Fruit fly (Drosophila melanogaster) whole organism, prepupa: Measurements from ENCODE around the gene CG32767.
A peak's percentile ranks its signal among the peaks of the same experiment; 100 is the strongest.

Source experiments
- CG10631 ChIP-seq: fragments of 200-800 bp; sonication (Bioruptor generic); optimal IDR thresholded peaks from 2 replicates; lab custom pipeline; 2016; ENCODE audit warnings: missing biosample characterization, missing genetic modification characterization
- CG11294 ChIP-seq: fragments of 200-800 bp; sonication (Bioruptor generic); IDR thresholded peaks from 2 replicates; pipeline ENCODE4 v1.3.6; 2022; ENCODE audit warnings: missing biosample characterization, missing genetic modification characterization
- CG15336 ChIP-seq: fragments of 200-800 bp; sonication (Bioruptor generic); IDR thresholded peaks from 2 replicates; pipeline ENCODE4 v1.3.6; 2022; ENCODE audit warnings: missing biosample characterization, missing genetic modification characterization
- CG1621 ChIP-seq: fragments of 200-800 bp; sonication (Bioruptor generic); optimal IDR thresholded peaks from 3 replicates; lab custom pipeline; 2018; ENCODE audit warnings: missing biosample characterization, mild to moderate bottlenecking, missing genetic modification characterization
- CG31627 ChIP-seq: fragments of 200-800 bp; sonication (Bioruptor generic); optimal IDR thresholded peaks from 3 replicates; lab custom pipeline; 2016; ENCODE audit warnings: missing biosample characterization, missing genetic modification characterization
- CG32006 ChIP-seq: fragments of 200-800 bp; sonication (Bioruptor generic); optimal IDR thresholded peaks from 3 replicates; lab custom pipeline; 2017; ENCODE audit warnings: missing biosample characterization, mild to moderate bottlenecking, missing genetic modification characterization
- CG34406 ChIP-seq: fragments of 200-800 bp; sonication (Bioruptor generic); optimal IDR thresholded peaks from 3 replicates; lab custom pipeline; 2016; ENCODE audit warnings: missing biosample characterization, missing genetic modification characterization
- CG3919 ChIP-seq: fragments of 200-800 bp; sonication (Bioruptor generic); optimal IDR thresholded peaks from 3 replicates; lab custom pipeline; 2016; ENCODE audit warnings: missing biosample characterization, missing genetic modification characterization
- CG6163 ChIP-seq: fragments of 200-800 bp; sonication (Bioruptor generic); IDR thresholded peaks from 3 replicates; pipeline ENCODE4 v1.3.6; 2022; ENCODE audit warnings: missing biosample characterization, missing genetic modification characterization
- CG6276 ChIP-seq: fragments of 200-800 bp; sonication (Bioruptor generic); optimal IDR thresholded peaks from 2 replicates; lab custom pipeline; 2017; ENCODE audit warnings: missing biosample characterization, mild to moderate bottlenecking, missing genetic modification characterization
- CG6808 ChIP-seq: fragments of 200-800 bp; sonication (Bioruptor generic); optimal IDR thresholded peaks from 3 replicates; lab custom pipeline; 2017; ENCODE audit warnings: missing biosample characterization, missing genetic modification characterization, mild to moderate bottlenecking, moderate library complexity, missing genetic modification reagents
- CG7368 ChIP-seq: fragments of 200-800 bp; sonication (Bioruptor generic); optimal IDR thresholded peaks from 3 replicates; lab custom pipeline; 2016; ENCODE audit warnings: missing biosample characterization, missing genetic modification characterization
- CG8119 ChIP-seq: fragments of 200-800 bp; sonication (Bioruptor generic); IDR thresholded peaks from 3 replicates; pipeline ENCODE4 v1.3.6; 2022; ENCODE audit warnings: missing biosample characterization, missing genetic modification characterization
- Eip75B ChIP-seq: fragments of 200-800 bp; sonication (Bioruptor generic); optimal IDR thresholded peaks from 3 replicates; lab custom pipeline; 2016; ENCODE audit warnings: missing biosample characterization, missing genetic modification characterization
- Eip78C ChIP-seq: fragments of 200-800 bp; sonication (Bioruptor generic); peaks from one replicate; lab custom pipeline; 2016; ENCODE audit warnings: missing biosample characterization, missing genetic modification characterization
- Ets21C ChIP-seq: fragments of 200-800 bp; sonication (Bioruptor generic); optimal IDR thresholded peaks from 3 replicates; lab custom pipeline; 2016; ENCODE audit warnings: missing biosample characterization, missing genetic modification characterization
- Gug ChIP-seq: fragments of 200-800 bp; sonication (Bioruptor generic); IDR thresholded peaks from 2 replicates; pipeline ENCODE4 v1.3.6; 2022; ENCODE audit warnings: missing biosample characterization, missing genetic modification characterization
- Hr38 ChIP-seq: sonication (Bioruptor generic); optimal IDR thresholded peaks from 2 replicates; lab custom pipeline; 2016; ENCODE audit warnings: missing biosample characterization, missing genetic modification characterization
- Hr39 ChIP-seq: fragments of 200-800 bp; sonication (Bioruptor generic); optimal IDR thresholded peaks from 2 replicates; lab custom pipeline; 2016; ENCODE audit warnings: missing biosample characterization, missing genetic modification characterization
- Lpt ChIP-seq: fragments of 200-800 bp; sonication (Bioruptor generic); optimal IDR thresholded peaks from 3 replicates; lab custom pipeline; 2016; ENCODE audit warnings: missing biosample characterization, missing genetic modification characterization
- Met ChIP-seq: fragments of 200-800 bp; sonication (Bioruptor generic); optimal IDR thresholded peaks from 3 replicates; lab custom pipeline; 2016; ENCODE audit warnings: missing biosample characterization, missing genetic modification characterization
- OdsH ChIP-seq: fragments of 200-800 bp; sonication (Bioruptor generic); optimal IDR thresholded peaks from 3 replicates; lab custom pipeline; 2016; ENCODE audit warnings: missing biosample characterization, missing genetic modification characterization
- Smox ChIP-seq: fragments of 200-800 bp; sonication (Bioruptor generic); optimal IDR thresholded peaks from 3 replicates; lab custom pipeline; 2016; ENCODE audit warnings: missing biosample characterization, missing genetic modification characterization
- Sox102F ChIP-seq: fragments of 200-800 bp; sonication (Bioruptor generic); optimal IDR thresholded peaks from 2 replicates; lab custom pipeline; 2016; ENCODE audit warnings: missing biosample characterization, mild to moderate bottlenecking, missing genetic modification characterization
- achi ChIP-seq: fragments of 200-800 bp; sonication (Bioruptor generic); optimal IDR thresholded peaks from 3 replicates; lab custom pipeline; 2016; ENCODE audit warnings: missing biosample characterization, missing genetic modification characterization
- acj6 ChIP-seq: fragments of 200-800 bp; sonication (Bioruptor generic); optimal IDR thresholded peaks from 3 replicates; lab custom pipeline; 2016; ENCODE audit warnings: missing biosample characterization, missing genetic modification characterization
- cyc ChIP-seq: fragments of 200-800 bp; sonication (Bioruptor generic); optimal IDR thresholded peaks from 3 replicates; lab custom pipeline; 2016; ENCODE audit warnings: missing biosample characterization, missing genetic modification characterization
- eg ChIP-seq: fragments of 200-800 bp; sonication (Bioruptor generic); IDR thresholded peaks from 3 replicates; pipeline ENCODE4 v1.3.6; 2022; ENCODE audit warnings: missing biosample characterization, missing genetic modification characterization
- esn ChIP-seq: fragments of 200-800 bp; sonication (Bioruptor generic); optimal IDR thresholded peaks from 2 replicates; lab custom pipeline; 2016; ENCODE audit warnings: missing biosample characterization, mild to moderate bottlenecking, missing genetic modification characterization, moderate library complexity
- fd59A ChIP-seq: fragments of 200-800 bp; sonication (Bioruptor generic); optimal IDR thresholded peaks from 2 replicates; lab custom pipeline; 2017; ENCODE audit warnings: missing biosample characterization, mild to moderate bottlenecking, missing genetic modification characterization, missing genetic modification reagents
- fd85E ChIP-seq: fragments of 200-800 bp; sonication (Bioruptor generic); optimal IDR thresholded peaks from 3 replicates; lab custom pipeline; 2016; ENCODE audit warnings: missing biosample characterization, missing genetic modification characterization
- fkh ChIP-seq: fragments of 200-800 bp; sonication (Bioruptor generic); optimal IDR thresholded peaks from 3 replicates; lab custom pipeline; 2017; ENCODE audit warnings: missing biosample characterization, mild to moderate bottlenecking, missing genetic modification characterization, moderate library complexity
- lz ChIP-seq: fragments of 200-800 bp; sonication (Bioruptor generic); optimal IDR thresholded peaks from 3 replicates; lab custom pipeline; 2016; ENCODE audit warnings: missing biosample characterization, missing genetic modification characterization
- pdm3 ChIP-seq: fragments of 200-800 bp; sonication (Bioruptor generic); optimal IDR thresholded peaks from 3 replicates; lab custom pipeline; 2016; ENCODE audit warnings: missing biosample characterization, missing genetic modification characterization
- salr ChIP-seq, 2 experiments: fragments of 200-800 bp; sonication (Bioruptor generic); optimal IDR thresholded peaks; 3 replicates each; lab custom pipeline; 2016 to 2018; ENCODE audit warnings: missing biosample characterization in 2 of 2, missing genetic modification characterization in 2 of 2, mild to moderate bottlenecking in 1 of 2
- spab ChIP-seq: fragments of 200-800 bp; sonication (Bioruptor generic); optimal IDR thresholded peaks from 2 replicates; lab custom pipeline; 2017; ENCODE audit warnings: missing biosample characterization, mild to moderate bottlenecking, missing genetic modification characterization, missing genetic modification reagents
- ss ChIP-seq, 2 experiments: fragments of 200-800 bp; sonication (Bioruptor generic); optimal IDR thresholded peaks; 2 replicates in 1 of 2; 3 replicates in 1 of 2; lab custom pipeline; 2017 to 2018; ENCODE audit warnings: mild to moderate bottlenecking in 2 of 2, missing biosample characterization in 2 of 2, missing genetic modification characterization in 2 of 2, moderate library complexity in 1 of 2
- svp ChIP-seq: fragments of 200-800 bp; sonication (Bioruptor generic); peaks from one replicate; lab custom pipeline; 2016; ENCODE audit warnings: missing biosample characterization, missing genetic modification characterization
- topi ChIP-seq: fragments of 200-800 bp; sonication (Bioruptor generic); optimal IDR thresholded peaks from 3 replicates; lab custom pipeline; 2016; ENCODE audit warnings: missing biosample characterization, missing genetic modification characterization
- vri ChIP-seq: fragments of 200-800 bp; sonication (Bioruptor generic); optimal IDR thresholded peaks from 3 replicates; lab custom pipeline; 2016; ENCODE audit warnings: missing biosample characterization, mild to moderate bottlenecking, missing genetic modification characterization

CG32767 gene

dm6 chrX:5061989-5062388, 22.6 kb downstream of the CG32767 start (continued):
- TF ChIP-seq spab (GFP tag; lab: Kevin White, UChicago) (no peak), CG34406 (no peak), svp (GFP tag; lab: Kevin White, UChicago) (peak; percentile 9), pdm3 (GFP tag; lab: Kevin White, UChicago) (peak; percentile 21), CG6163 (GFP tag; lab: Robert Waterston, UW) (peak; percentile 47; the same call in 1 of the 3 replicates), Eip75B (GFP tag; lab: Kevin White, UChicago) (peak; percentile 22), CG6276 (GFP tag; lab: Kevin White, UChicago) (no peak), Hr38 (no peak), Gug (no peak), ss (GFP tag; optimal IDR thresholded peaks at IDR 0.05; lab: Kevin White, UChicago) (no peak), fd85E (GFP tag; lab: Kevin White, UChicago) (no peak), CG7368 (GFP tag; lab: Kevin White, UChicago) (no peak), Hr39 (peak; percentile 0), CG15336 (GFP tag; lab: Robert Waterston, UW) (peak; percentile 36; the same call in 1 of the 2 replicates), vri (GFP tag; lab: Kevin White, UChicago) (no peak), Ets21C (GFP tag; lab: Kevin White, UChicago) (no peak), CG6808 (GFP tag; lab: Kevin White, UChicago) (no peak), fkh (GFP tag; lab: Kevin White, UChicago) (no peak)

- TF ChIP-seq CG11294 (GFP tag; lab: Robert Waterston, UW) (peak; percentile 54; the same call in 1 of the 2 replicates), pdm3 (GFP tag; lab: Kevin White, UChicago) (peak; percentile 27), CG6808 (GFP tag; lab: Kevin White, UChicago) (no peak), salr (GFP tag; optimal IDR thresholded peaks at IDR 0.05; lab: Kevin White, UChicago) (no peak), OdsH (GFP tag; lab: Kevin White, UChicago) (peak; percentile 42), Eip78C (GFP tag; lab: Kevin White, UChicago) (peak; percentile 46), Sox102F (peak; percentile 10), Gug (peak; percentile 25; the same call in 1 of the 2 replicates), CG6163 (GFP tag; lab: Robert Waterston, UW) (peak; percentile 59; the same call in 1 of the 3 replicates), Hr39 (peak; percentile 48), lz (GFP tag; lab: Kevin White, UChicago) (peak; percentile 36), acj6 (GFP tag; lab: Kevin White, UChicago) (peak; percentile 1), vri (GFP tag; lab: Kevin White, UChicago) (peak; percentile 19), achi (GFP tag; lab: Kevin White, UChicago) (peak; percentile 24), eg (GFP tag; lab: Robert Waterston, UW) (peak; percentile 61; the same call in 2 of the 3 replicates), CG3919 (GFP tag; lab: Kevin White, UChicago) (peak; percentile 9), CG32006 (GFP tag; lab: Kevin White, UChicago) (peak; percentile 38), topi (GFP tag; lab: Kevin White, UChicago) (peak; percentile 1), CG15336 (GFP tag; lab: Robert Waterston, UW) (peak; percentile 50; the same call in 1 of the 2 replicates), fd59A (GFP tag; lab: Kevin White, UChicago) (no peak), CG31627 (GFP tag; lab: Kevin White, UChicago) (peak; percentile 43), CG10631 (peak; percentile 30), esn (GFP tag; lab: Kevin White, UChicago) (peak; percentile 39), spab (GFP tag; lab: Kevin White, UChicago) (no peak), Met (GFP tag; lab: Kevin White, UChicago) (peak; percentile 18), cyc (GFP tag; lab: Kevin White, UChicago) (peak; percentile 27), ss (GFP tag; optimal IDR thresholded peaks at IDR 0.05; lab: Kevin White, UChicago) (no peak), Smox (GFP tag; lab: Kevin White, UChicago) (peak; percentile 4), Lpt (GFP tag; lab: Kevin White, UChicago) (no peak), Eip75B (GFP tag; lab: Kevin White, UChicago) (no peak), CG1621 (no peak), CG8119 (GFP tag; lab: Robert Waterston, UW) (0 out of 3 replicates have a peak, but pooled peaks have one; percentile 34)
Measured at dm6 chrX:5058688-5059087, 25.9 kb downstream of the CG32767 start.
